Fruit fly (Drosophila melanogaster) whole organism, wandering third instar larva: ENCODE measurements around the gene obst-A.

Experiments used
- Abd-B ChIP-seq: fragments of >200 bp; optimal IDR thresholded peaks from 2 replicates; lab custom pipeline; 2017; ENCODE audit warnings: missing biosample characterization, missing genetic modification characterization
- CG9705 ChIP-seq: fragments of 200-800 bp; sonication (Bioruptor generic); optimal IDR thresholded peaks from 2 replicates; lab custom pipeline; 2018; ENCODE audit warnings: missing biosample characterization, mild to moderate bottlenecking, missing genetic modification characterization
- GATAd ChIP-seq: sonication (Bioruptor generic); optimal IDR thresholded peaks from 2 replicates; lab custom pipeline; 2016; ENCODE audit warnings: missing biosample characterization, missing genetic modification characterization
- Hnf4 ChIP-seq: fragments of 200-800 bp; sonication (Bioruptor generic); optimal IDR thresholded peaks from 2 replicates; lab custom pipeline; 2016; ENCODE audit warnings: missing biosample characterization, mild to moderate bottlenecking, missing genetic modification characterization
- Myc ChIP-seq: fragments of >200 bp; optimal IDR thresholded peaks from 2 replicates; lab custom pipeline; 2017
- Sp1 ChIP-seq: fragments of 200-800 bp; sonication (Bioruptor generic); optimal IDR thresholded peaks from 3 replicates; lab custom pipeline; 2019; ENCODE audit warnings: missing biosample characterization, mild to moderate bottlenecking, missing genetic modification characterization, moderate library complexity
- br ChIP-seq: fragments of 200-800 bp; sonication (Bioruptor generic); optimal IDR thresholded peaks from 2 replicates; lab custom pipeline; 2016; ENCODE audit warnings: missing biosample characterization, missing genetic modification characterization
- fru ChIP-seq: fragments of 200-800 bp; sonication (Bioruptor generic); optimal IDR thresholded peaks from 3 replicates; lab custom pipeline; 2016; ENCODE audit warnings: missing biosample characterization, mild to moderate bottlenecking, missing genetic modification characterization
- h ChIP-seq: fragments of 200-800 bp; sonication (Bioruptor generic); optimal IDR thresholded peaks from 3 replicates; lab custom pipeline; 2016; ENCODE audit warnings: missing biosample characterization, mild to moderate bottlenecking, missing genetic modification characterization
- psq ChIP-seq: fragments of 200-800 bp; sonication (Bioruptor generic); optimal IDR thresholded peaks from 3 replicates; lab custom pipeline; 2017; ENCODE audit warnings: missing biosample characterization, mild to moderate bottlenecking, missing genetic modification characterization, moderate library complexity
- rgr ChIP-seq: fragments of 200-800 bp; sonication (Bioruptor generic); optimal IDR thresholded peaks from 3 replicates; lab custom pipeline; 2016; ENCODE audit warnings: missing biosample characterization, mild to moderate bottlenecking, missing genetic modification characterization
- sage ChIP-seq: fragments of 200-800 bp; sonication (Bioruptor generic); optimal IDR thresholded peaks from 2 replicates; lab custom pipeline; 2016; ENCODE audit warnings: missing biosample characterization, mild to moderate bottlenecking, missing genetic modification characterization
- usp ChIP-seq: fragments of >200 bp; optimal IDR thresholded peaks from 2 replicates; lab custom pipeline; 2017; ENCODE audit warnings: missing biosample characterization, missing genetic modification characterization

- no peak for TF ChIP-seq Sp1
- TF ChIP-seq Abd-B: no peak
- no peak for TF ChIP-seq psq (GFP tag; lab: Kevin White, UChicago)
- no peak for TF ChIP-seq rgr (GFP tag; lab: Kevin White, UChicago)
- TF ChIP-seq CG9705 (GFP tag; lab: Kevin White, UChicago): no peak
- no peak for TF ChIP-seq usp (GFP tag; lab: Kevin White, UChicago)
- no peak for TF ChIP-seq fru (GFP tag; lab: Kevin White, UChicago)
- TF ChIP-seq Hnf4 (GFP tag; lab: Kevin White, UChicago): no peak
- TF ChIP-seq GATAd (GFP tag; lab: Kevin White, UChicago): no peak
- no peak for TF ChIP-seq h (GFP tag; lab: Kevin White, UChicago)
- TF ChIP-seq Myc (lab: Kevin White, UChicago): no peak
- TF ChIP-seq br (GFP tag; lab: Kevin White, UChicago): no peak
- no peak for TF ChIP-seq sage (GFP tag; lab: Kevin White, UChicago)
Observed at dm6 chrX:20269669-20270068, 30.0 kb downstream of the obst-A start, which contains the start of gene Inx6.
